Worm (Caenorhabditis elegans) whole organism, young adult: Measurements from ENCODE around the gene D2063.1.
A peak's percentile ranks its signal among the peaks of the same experiment; 100 is the strongest.

Experiments used
- C06A6.2 ChIP-seq: fragments of 200-800 bp; sonication (Bioruptor generic); conservative IDR thresholded peaks from 2 replicates; pipeline ENCODE4 v1.3.6; 2022; ENCODE audit warnings: missing genetic modification characterization, missing compliant biosample characterization
- C17E4.6 ChIP-seq: fragments of 200-800 bp; sonication (Bioruptor generic); IDR thresholded peaks from 2 replicates; pipeline ENCODE4 v1.3.6; 2022; ENCODE audit warnings: missing genetic modification reagents, missing genetic modification characterization, missing compliant biosample characterization
- F23B12.7 ChIP-seq: sonication (generic microtip); optimal IDR thresholded peaks from 2 replicates; lab custom pipeline; 2017; ENCODE audit warnings: missing genetic modification characterization, mild to moderate bottlenecking, missing compliant biosample characterization, antibody characterized with exemption, moderate library complexity; ENCODE audit not compliant: insufficient read depth
- F37B4.10 ChIP-seq: fragments of 200-800 bp; sonication (Bioruptor generic); IDR thresholded peaks from 2 replicates; pipeline ENCODE4 v1.3.6; 2022; ENCODE audit warnings: missing genetic modification characterization, missing compliant biosample characterization
- F49E8.2 ChIP-seq: sonication (generic microtip); optimal IDR thresholded peaks from 3 replicates; lab custom pipeline; 2017; ENCODE audit warnings: missing genetic modification characterization, mild to moderate bottlenecking, missing compliant biosample characterization, antibody characterized with exemption, moderate library complexity; ENCODE audit not compliant: insufficient read depth
- K12H6.12 ChIP-seq: fragments of 200-800 bp; sonication (Bioruptor generic); optimal IDR thresholded peaks from 2 replicates; lab custom pipeline; 2018; ENCODE audit warnings: mild to moderate bottlenecking, missing genetic modification characterization, missing compliant biosample characterization
- Y95B8A.8 ChIP-seq: fragments of 200-800 bp; sonication (Bioruptor generic); IDR thresholded peaks from 2 replicates; pipeline ENCODE4 v1.3.6; 2022; ENCODE audit warnings: missing genetic modification reagents, missing genetic modification characterization, missing compliant biosample characterization
- akir-1 ChIP-seq: fragments of 200-800 bp; sonication (Bioruptor generic); optimal IDR thresholded peaks from 2 replicates; lab custom pipeline; 2018; ENCODE audit warnings: mild to moderate bottlenecking, missing genetic modification characterization, moderate library complexity, missing compliant biosample characterization
- attf-5 ChIP-seq: fragments of 200-800 bp; sonication (Bioruptor generic); optimal IDR thresholded peaks from 2 replicates; lab custom pipeline; 2018; ENCODE audit warnings: mild to moderate bottlenecking, missing genetic modification characterization, missing compliant biosample characterization
- attf-6 ChIP-seq: fragments of 200-800 bp; sonication (Bioruptor generic); IDR thresholded peaks from 2 replicates; pipeline ENCODE4 v1.3.6; 2022; ENCODE audit warnings: missing genetic modification reagents, missing genetic modification characterization, missing compliant biosample characterization
- ceh-40 ChIP-seq: fragments of 200-800 bp; sonication (Bioruptor generic); IDR thresholded peaks from 2 replicates; pipeline ENCODE4 v1.3.6; 2022; ENCODE audit warnings: missing genetic modification characterization, missing compliant biosample characterization
- ceh-79 ChIP-seq: sonication (generic microtip); optimal IDR thresholded peaks from 2 replicates; lab custom pipeline; 2017; ENCODE audit warnings: mild to moderate bottlenecking, missing genetic modification characterization, missing compliant biosample characterization
- dox-1 ChIP-seq: fragments of 200-800 bp; sonication (Bioruptor generic); IDR thresholded peaks from 2 replicates; pipeline ENCODE4 v1.3.6; 2022; ENCODE audit warnings: missing genetic modification reagents, missing genetic modification characterization, missing compliant biosample characterization
- egl-44 ChIP-seq: fragments of 200-800 bp; sonication (Bioruptor generic); IDR thresholded peaks from 2 replicates; pipeline ENCODE4 v1.3.6; 2022; ENCODE audit warnings: missing genetic modification reagents, missing genetic modification characterization, missing compliant biosample characterization
- him-1 ChIP-seq: sonication (generic microtip); optimal IDR thresholded peaks from 2 replicates; lab custom pipeline; 2016; ENCODE audit warnings: missing genotype, missing genetic modification reagents, missing genetic modification characterization, missing compliant biosample characterization
- hlh-26 ChIP-seq: fragments of 200-800 bp; sonication (Bioruptor generic); conservative IDR thresholded peaks from 2 replicates; pipeline ENCODE4 v1.3.6; 2022; ENCODE audit warnings: missing genetic modification reagents, missing genetic modification characterization, missing compliant biosample characterization
- lin-26 ChIP-seq: fragments of 200-800 bp; sonication (Bioruptor generic); IDR thresholded peaks from 2 replicates; pipeline ENCODE4 v1.3.6; 2022; ENCODE audit warnings: missing genetic modification reagents, missing genetic modification characterization, missing compliant biosample characterization
- lin-35 ChIP-seq, 3 experiments: fragments of 150-350 bp in 2 of 3; sonication (generic microtip) in 1 of 3; optimal IDR thresholded peaks; 2 replicates each; lab custom pipeline; 2014 to 2018; ENCODE audit warnings: missing biosample characterization in 3 of 3, missing genetic modification characterization in 3 of 3, missing genetic modification reagents in 3 of 3
- lin-54 ChIP-seq: fragments of 200-800 bp; sonication (Bioruptor generic); optimal IDR thresholded peaks from 2 replicates; lab custom pipeline; 2018; ENCODE audit warnings: mild to moderate bottlenecking, missing genetic modification characterization, missing compliant biosample characterization
- madf-6 ChIP-seq: fragments of 200-800 bp; sonication (Bioruptor generic); IDR thresholded peaks from 2 replicates; pipeline ENCODE4 v1.3.6; 2022; ENCODE audit warnings: missing genetic modification reagents, missing genetic modification characterization, missing compliant biosample characterization
- madf-8 ChIP-seq: fragments of 200-800 bp; sonication (Bioruptor generic); conservative IDR thresholded peaks from 2 replicates; pipeline ENCODE4 v1.3.6; 2022; ENCODE audit warnings: missing genetic modification reagents, missing genetic modification characterization, missing compliant biosample characterization
- mcd-1 ChIP-seq: fragments of 200-800 bp; sonication (Bioruptor generic); IDR thresholded peaks from 2 replicates; pipeline ENCODE4 v1.3.6; 2022; ENCODE audit warnings: missing genetic modification reagents, missing genetic modification characterization, missing compliant biosample characterization
- mes-4 ChIP-seq: sonication (generic microtip); optimal IDR thresholded peaks from 2 replicates; lab custom pipeline; 2016; ENCODE audit warnings: missing genotype, missing genetic modification characterization, missing compliant biosample characterization
- mxl-1 ChIP-seq: sonication (generic microtip); optimal IDR thresholded peaks from 2 replicates; lab custom pipeline; 2016; ENCODE audit warnings: missing genetic modification characterization, missing compliant biosample characterization
- nhr-120 ChIP-seq: fragments of 200-800 bp; sonication (Bioruptor generic); IDR thresholded peaks from 2 replicates; pipeline ENCODE4 v1.3.6; 2022; ENCODE audit warnings: missing genetic modification characterization, missing compliant biosample characterization
- pbrm-1 ChIP-seq: fragments of 200-800 bp; sonication (Bioruptor generic); IDR thresholded peaks from 2 replicates; pipeline ENCODE4 v1.3.6; 2022; ENCODE audit warnings: missing genetic modification reagents, missing genetic modification characterization, missing compliant biosample characterization
- rec-8 ChIP-seq, 2 experiments: sonication (generic microtip); optimal IDR thresholded peaks; 2 replicates each; lab custom pipeline; 2016; ENCODE audit warnings: mild to moderate bottlenecking in 2 of 2, missing genetic modification characterization in 2 of 2, missing genetic modification reagents in 2 of 2, missing genotype in 2 of 2, missing biosample characterization in 1 of 2, missing compliant biosample characterization in 1 of 2, moderate library complexity in 1 of 2
- rpc-1 ChIP-seq, 2 experiments: fragments of 150-350 bp in 1 of 2; sonication (generic microtip) in 1 of 2; optimal IDR thresholded peaks; 2 replicates each; lab custom pipeline; 2014 to 2018; ENCODE audit warnings: missing biosample characterization in 1 of 2, missing genetic modification characterization in 1 of 2, missing genetic modification reagents in 1 of 2, missing genotype in 1 of 2
- sdz-38 ChIP-seq: sonication (generic microtip); optimal IDR thresholded peaks from 2 replicates; lab custom pipeline; 2016; ENCODE audit warnings: missing genotype, missing genetic modification characterization, missing compliant biosample characterization
- sea-2 ChIP-seq: fragments of 200-800 bp; sonication (Bioruptor generic); IDR thresholded peaks from 2 replicates; pipeline ENCODE4 v1.3.6; 2022; ENCODE audit warnings: missing genetic modification characterization, missing compliant biosample characterization
- snpc-1.1 ChIP-seq: sonication (generic microtip); optimal IDR thresholded peaks from 2 replicates; lab custom pipeline; 2017; ENCODE audit warnings: missing genetic modification characterization, mild to moderate bottlenecking, missing compliant biosample characterization, antibody characterized with exemption, moderate library complexity, missing genotype, missing genetic modification reagents; ENCODE audit not compliant: insufficient read depth
- snpc-1.3 ChIP-seq: sonication (generic microtip); optimal IDR thresholded peaks from 2 replicates; lab custom pipeline; 2017; ENCODE audit warnings: missing genetic modification characterization, mild to moderate bottlenecking, missing compliant biosample characterization, antibody characterized with exemption, moderate library complexity, missing genotype, missing genetic modification reagents; ENCODE audit not compliant: insufficient read depth
- snpc-3.4 ChIP-seq: sonication (generic microtip); optimal IDR thresholded peaks from 2 replicates; lab custom pipeline; 2017; ENCODE audit warnings: missing genetic modification characterization, mild to moderate bottlenecking, missing compliant biosample characterization, antibody characterized with exemption, moderate library complexity, missing genotype, missing genetic modification reagents
- snpc-4 ChIP-seq, 5 experiments: fragments of 150-350 bp in 1 of 5; sonication (generic microtip) in 4 of 5; optimal IDR thresholded peaks; 2 replicates each; lab custom pipeline; 2014 to 2018; ENCODE audit warnings: missing genetic modification characterization in 5 of 5, missing biosample characterization in 3 of 5, antibody characterized with exemption in 2 of 5, mild to moderate bottlenecking in 2 of 5, missing compliant biosample characterization in 2 of 5, missing genotype in 2 of 5, moderate library complexity in 2 of 5, missing genetic modification reagents in 1 of 5
- somi-1 ChIP-seq: fragments of 200-800 bp; sonication (Bioruptor generic); optimal IDR thresholded peaks from 2 replicates; lab custom pipeline; 2018; ENCODE audit warnings: mild to moderate bottlenecking, missing genetic modification characterization, missing compliant biosample characterization
- tbp1 ChIP-seq: fragments of 200-800 bp; sonication (Bioruptor generic); optimal IDR thresholded peaks from 2 replicates; lab custom pipeline; 2018; ENCODE audit warnings: mild to moderate bottlenecking, missing genetic modification characterization, missing compliant biosample characterization
- unc-130 ChIP-seq: sonication (generic microtip); optimal IDR thresholded peaks from 2 replicates; lab custom pipeline; 2016; ENCODE audit warnings: missing genetic modification reagents, missing genetic modification characterization, missing compliant biosample characterization
- zfh-2 ChIP-seq: fragments of 200-800 bp; sonication (Bioruptor generic); conservative IDR thresholded peaks from 2 replicates; pipeline ENCODE4 v1.3.6; 2022; ENCODE audit warnings: missing genetic modification reagents, missing genetic modification characterization, missing compliant biosample characterization
- ztf-22 ChIP-seq: fragments of 200-800 bp; sonication (Bioruptor generic); optimal IDR thresholded peaks from 2 replicates; lab custom pipeline; 2018; ENCODE audit warnings: mild to moderate bottlenecking, missing genetic modification characterization, moderate library complexity, missing compliant biosample characterization
- ztf-26 ChIP-seq: sonication (generic microtip); optimal IDR thresholded peaks from 2 replicates; lab custom pipeline; 2017; ENCODE audit warnings: missing genetic modification characterization, missing compliant biosample characterization
- ztf-28 ChIP-seq: fragments of 200-800 bp; sonication (Bioruptor generic); IDR thresholded peaks from 2 replicates; pipeline ENCODE4 v1.3.6; 2022; ENCODE audit warnings: missing genetic modification reagents, missing genetic modification characterization, missing compliant biosample characterization
- ztf-6 ChIP-seq: fragments of 200-800 bp; sonication (Bioruptor generic); IDR thresholded peaks from 2 replicates; pipeline ENCODE4 v1.3.6; 2022; ENCODE audit warnings: missing genetic modification reagents, missing genetic modification characterization, missing compliant biosample characterization

Gene D2063.1

DNA sequence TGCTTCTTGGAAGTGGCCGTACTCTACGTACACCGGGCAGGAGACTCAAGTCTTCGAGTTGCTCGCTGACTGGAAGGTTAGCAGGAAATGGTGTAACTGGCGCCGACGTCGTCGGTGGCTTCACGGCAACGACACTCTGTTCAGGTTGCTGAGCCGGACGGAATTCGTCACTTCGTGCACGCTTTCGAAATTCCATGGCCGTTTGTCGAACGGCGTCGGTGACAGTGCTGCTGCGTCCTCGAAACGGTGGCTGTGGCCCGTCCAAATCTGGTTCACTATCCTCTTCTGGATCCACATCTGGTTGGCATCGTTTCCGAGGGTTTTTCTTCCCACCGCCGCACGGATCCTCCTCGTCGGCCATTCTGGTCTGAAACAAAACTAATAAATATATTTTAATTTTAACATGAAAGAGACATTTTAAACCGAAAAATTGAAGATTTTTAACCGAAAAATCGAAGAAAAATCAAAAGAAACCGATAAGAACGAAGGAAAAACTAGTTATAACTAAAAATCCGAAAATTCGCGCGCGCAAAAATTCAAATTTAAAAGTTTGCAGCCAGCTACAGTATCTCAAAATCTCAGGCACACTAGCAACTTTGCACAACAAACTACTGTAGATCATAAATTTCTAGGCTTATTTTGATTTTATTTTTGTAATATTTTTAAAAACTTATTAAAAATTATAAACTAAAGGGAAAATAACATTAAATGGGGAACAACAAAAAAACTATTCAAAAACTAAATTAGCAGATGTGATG is 49.1 kb downstream of the D2063.1 start, which contains the start of gene F32D1.7 (continued):
- TF ChIP-seq lin-26 (GFP tag; lab: Robert Waterston, UW) (no peak), snpc-4 (GFP tag; optimal IDR thresholded peaks at IDR 0.05; lab: Kevin White, UChicago) (peak; percentile 6), snpc-4 (tag; optimal IDR thresholded peaks at IDR 0.05; lab: Kevin White, UChicago) (peak in 1 of 4 experiments; percentile 14), hlh-26 (GFP tag; lab: Robert Waterston, UW) (no peak), dox-1 (GFP tag; lab: Robert Waterston, UW) (peak; percentile 61), madf-8 (GFP tag; lab: Robert Waterston, UW) (peak; percentile 98), C17E4.6 (GFP tag; lab: Robert Waterston, UW) (no peak), snpc-1.3 (tag; lab: Kevin White, UChicago) (peak; percentile 36), him-1 (tag; lab: Kevin White, UChicago) (peak; percentile 34), ztf-26 (tag; lab: Kevin White, UChicago) (no peak), zfh-2 (peak; percentile 69), mcd-1 (peak; percentile 53; the same call in 1 of the 2 replicates), lin-54 (GFP tag; lab: Kevin White, UChicago) (peak; percentile 91), attf-5 (GFP tag; lab: Kevin White, UChicago) (no peak), attf-6 (no peak), F23B12.7 (tag; lab: Kevin White, UChicago) (no peak), akir-1 (GFP tag; lab: Kevin White, UChicago) (no peak), mxl-1 (tag; lab: Kevin White, UChicago) (no peak), snpc-1.1 (tag; lab: Kevin White, UChicago) (peak; percentile 61), nhr-120 (no peak), pbrm-1 (GFP tag; lab: Robert Waterston, UW) (no peak), K12H6.12 (no peak), sdz-38 (tag; lab: Kevin White, UChicago) (no peak), F37B4.10 (no peak), ztf-28 (GFP tag; lab: Robert Waterston, UW) (no peak), rpc-1 (optimal IDR thresholded peaks at IDR 0.05; lab: Kevin White, UChicago) (no peak), rpc-1 (tag; optimal IDR thresholded peaks at IDR 0.05; lab: Kevin White, UChicago) (no peak), rec-8 (tag; optimal IDR thresholded peaks at IDR 0.05; lab: Kevin White, UChicago) (no peak), madf-6 (GFP tag; lab: Robert Waterston, UW) (peak; percentile 99), F49E8.2 (tag; lab: Kevin White, UChicago) (peak; percentile 62), lin-35 (GFP tag; optimal IDR thresholded peaks at IDR 0.05; lab: Kevin White, UChicago) (peak in 1 of 3 experiments; percentile 12), snpc-3.4 (tag; lab: Kevin White, UChicago) (peak; percentile 70), tbp1 (GFP tag; lab: Kevin White, UChicago) (no peak), Y95B8A.8 (0 out of 2 replicates have a peak, but pooled peaks have one; percentile 49), ceh-40 (GFP tag; lab: Robert Waterston, UW) (no peak), somi-1 (GFP tag; lab: Kevin White, UChicago) (no peak), C06A6.2 (GFP tag; lab: Robert Waterston, UW) (no peak), ceh-79 (tag; lab: Kevin White, UChicago) (no peak), ztf-6 (GFP tag; lab: Robert Waterston, UW) (no peak), unc-130 (GFP tag; lab: Kevin White, UChicago) (peak; percentile 38), mes-4 (no peak), egl-44 (GFP tag; lab: Robert Waterston, UW) (no peak), ztf-22 (no peak), sea-2 (GFP tag; lab: Robert Waterston, UW) (no peak)
